Worm (Caenorhabditis elegans): ENCODE data around the gene T16G12.9.
"Not testable (repeated sequence)": the region's sequence is repeated elsewhere in the genome, so short reads cannot be mapped to it uniquely, and the experiment has no call there.

Gene T16G12.9

ce11 chrIII:10053312-10053711, 24.7 kb downstream of the T16G12.9 start, which contains the start of gene T16G12.12:
T16G12.12 (plus strand) TSS chrIII:10053612.
- TF ChIP-seq dpl-1 (GFP tag; optimal IDR thresholded peaks at IDR 0.05); nhr-77 (tag; optimal IDR thresholded peaks at IDR 0.05); php-3 (GFP tag; IDR thresholded peaks at IDR 0.05): not testable (repeated sequence)

- not testable (repeated sequence) for TF ChIP-seq F26F4.8 (GFP tag; conservative IDR thresholded peaks at IDR 0.05); mxl-2 (GFP tag; conservative IDR thresholded peaks at IDR 0.05); daf-8 (GFP tag; IDR thresholded peaks at IDR 0.05)
Observed at ce11 chrIII:10050321-10050720, 27.7 kb downstream of the T16G12.9 start, which contains the start of gene T16G12.3. T16G12.3 (plus strand) TSS chrIII:10050621.

ce11 chrIII:10049682-10050081, 28.4 kb downstream of the T16G12.9 start, which contains the start of gene T16G12.1:
T16G12.1 (minus strand) TSS chrIII:10049857.
- peak; percentile 39; the same call in 1 of the 2 replicates for TF ChIP-seq tra-1 (GFP tag; IDR thresholded peaks at IDR 0.05)
- no peak for TF ChIP-seq ceh-28 (tag; optimal IDR thresholded peaks at IDR 0.05)
- peak; percentile 68 for TF ChIP-seq pqm-1 (tag; optimal IDR thresholded peaks at IDR 0.05)
- peak; percentile 64 for TF ChIP-seq nhr-28 (tag; optimal IDR thresholded peaks at IDR 0.05)
- TF ChIP-seq hlh-11 (tag; optimal IDR thresholded peaks at IDR 0.05) = peak; percentile 42
- no peak for TF ChIP-seq lin-29 (GFP tag; IDR thresholded peaks at IDR 0.05)
- TF ChIP-seq dmd-6 (GFP tag; IDR thresholded peaks at IDR 0.05) = peak; percentile 70

DNA sequence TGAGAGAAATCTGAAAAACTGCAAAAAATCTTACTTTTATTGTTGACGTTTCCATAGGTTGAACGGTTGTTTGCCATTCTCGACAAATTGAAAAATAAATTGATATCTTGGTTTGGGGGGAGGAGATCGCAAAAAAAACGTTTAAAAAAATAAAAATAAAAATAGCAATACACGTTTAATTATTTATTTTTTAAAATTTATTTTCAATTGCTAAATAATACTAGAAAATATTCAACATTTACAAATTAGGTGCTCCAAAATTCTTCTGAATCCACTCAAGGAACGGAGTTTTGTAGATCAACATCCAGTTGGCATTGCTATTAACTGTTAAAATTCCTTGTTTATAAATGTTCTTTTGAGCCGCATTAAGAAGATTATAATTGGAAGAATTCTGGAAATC, 38.0 kb downstream of the T16G12.9 start, which contains the start of gene T16G12.7:
T16G12.7 (minus strand) TSS at position 101 of the 400 bp plus-strand sequence.
- no peak for TF ChIP-seq ama-1 (optimal IDR thresholded peaks at IDR 0.05)
- no peak for TF ChIP-seq nhr-25 (tag; optimal IDR thresholded peaks at IDR 0.05; ENCODE audit: borderline replicate concordance, insufficient read depth)
- TF ChIP-seq cey-2 (tag; optimal IDR thresholded peaks at IDR 0.05; ENCODE audit: borderline replicate concordance, insufficient read depth) = no peak
- no peak for TF ChIP-seq mdl-1 (tag; optimal IDR thresholded peaks at IDR 0.05)
- no peak for TF ChIP-seq pqm-1 (tag; optimal IDR thresholded peaks at IDR 0.05)
- no peak for TF ChIP-seq set-16 (GFP tag; IDR thresholded peaks at IDR 0.05)
- no peak for TF ChIP-seq madf-5 (GFP tag; IDR thresholded peaks at IDR 0.05)
- TF ChIP-seq php-3 (GFP tag; IDR thresholded peaks at IDR 0.05) = no peak
- no peak for TF ChIP-seq nhr-41 (GFP tag; IDR thresholded peaks at IDR 0.05)
- TF ChIP-seq F37D6.2 (tag; optimal IDR thresholded peaks at IDR 0.05) = no peak
- no peak for TF ChIP-seq tag-97 (GFP tag; IDR thresholded peaks at IDR 0.05)
- no peak for TF ChIP-seq nhr-76 (tag; optimal IDR thresholded peaks at IDR 0.05)
- no peak for TF ChIP-seq nhr-102 (tag; optimal IDR thresholded peaks at IDR 0.05)
- TF ChIP-seq duxl-1 (tag; optimal IDR thresholded peaks at IDR 0.05; ENCODE audit: poor library complexity) = no peak
- TF ChIP-seq rbr-2 (tag; optimal IDR thresholded peaks at IDR 0.05) = no peak

ce11 chrIII:10037150-10037549, 40.9 kb downstream of the T16G12.9 start, which contains the start of gene M04D8.7:
M04D8.7 (plus strand) TSS chrIII:10037450.
- no peak for TF ChIP-seq nhr-11 (tag; optimal IDR thresholded peaks at IDR 0.05)
- no peak for TF ChIP-seq F37D6.2 (tag; optimal IDR thresholded peaks at IDR 0.05)
- TF ChIP-seq unc-62 (GFP tag; optimal IDR thresholded peaks at IDR 0.05 in 1 of 2) = peak in 1 of 2 experiments; percentile 41
- TF ChIP-seq unc-62 (tag; optimal IDR thresholded peaks at IDR 0.05) = no peak

DNA sequence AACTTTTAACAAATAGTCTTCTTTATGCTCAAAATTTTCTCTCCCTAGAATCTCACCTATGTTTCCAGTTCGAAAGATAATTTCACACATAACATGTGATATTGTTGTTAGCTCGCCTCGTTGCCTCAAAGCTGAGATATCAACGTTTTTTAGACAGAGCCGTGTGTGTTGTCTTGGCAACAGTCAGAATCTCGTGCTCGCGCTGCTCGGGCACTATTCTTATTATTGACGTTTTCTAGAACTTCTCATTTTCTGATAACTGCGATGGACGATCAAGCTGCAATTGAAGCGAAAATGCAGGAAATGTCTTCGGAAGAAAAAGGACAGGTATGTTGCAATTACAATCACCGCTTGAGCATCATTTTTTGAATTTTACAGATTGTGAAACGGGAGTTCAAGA, 42.3 kb downstream of the T16G12.9 start, which contains the start of gene xbx-3:
xbx-3 (plus strand) TSS at position 163 of the 400 bp plus-strand sequence.
- TF ChIP-seq lsy-2 (tag; optimal IDR thresholded peaks at IDR 0.05) = no peak
- peak; percentile 63 for TF ChIP-seq nhr-11 (tag; optimal IDR thresholded peaks at IDR 0.05)
